Fruit fly (Drosophila melanogaster) whole organism, embryonic: ENCODE results near the gene Nthl1.

Experiments
- C15 ChIP-seq: fragments of 200-800 bp; sonication (Bioruptor generic); IDR thresholded peaks from 3 replicates; pipeline ENCODE4 v1.3.6; 2022; ENCODE audit warnings: missing biosample characterization, missing genetic modification characterization
- CG10366 ChIP-seq: fragments of 200-800 bp; sonication (Bioruptor generic); IDR thresholded peaks from 2 replicates; pipeline ENCODE4 v1.3.6; 2022; ENCODE audit warnings: missing biosample characterization, missing genetic modification characterization
- CG10462 ChIP-seq: fragments of 200-800 bp; sonication (Bioruptor generic); optimal IDR thresholded peaks from 2 replicates; lab custom pipeline; 2016; ENCODE audit warnings: missing biosample characterization, missing genetic modification characterization
- CG10959 ChIP-seq: fragments of 200-800 bp; sonication (Bioruptor generic); IDR thresholded peaks from 2 replicates; pipeline ENCODE4 v1.3.6; 2022; ENCODE audit warnings: missing biosample characterization, missing genetic modification characterization
- CG11723 ChIP-seq: fragments of 200-800 bp; sonication (Bioruptor generic); optimal IDR thresholded peaks from 2 replicates; lab custom pipeline; 2017; ENCODE audit warnings: missing biosample characterization, mild to moderate bottlenecking, missing genetic modification characterization
- CG12236 ChIP-seq: fragments of 200-800 bp; sonication (Bioruptor generic); optimal IDR thresholded peaks from 2 replicates; lab custom pipeline; 2016; ENCODE audit warnings: missing biosample characterization, missing genetic modification characterization
- CG15011 ChIP-seq: fragments of 200-800 bp; sonication (Bioruptor generic); optimal IDR thresholded peaks from 3 replicates; lab custom pipeline; 2018; ENCODE audit warnings: missing biosample characterization, mild to moderate bottlenecking, missing genetic modification characterization
- CG15073 ChIP-seq: fragments of 200-800 bp; sonication (Bioruptor generic); optimal IDR thresholded peaks from 2 replicates; lab custom pipeline; 2016; ENCODE audit warnings: missing biosample characterization, missing genetic modification characterization
- CG17359 ChIP-seq: fragments of 200-800 bp; sonication (Bioruptor generic); optimal IDR thresholded peaks from 3 replicates; lab custom pipeline; 2018; ENCODE audit warnings: missing biosample characterization, mild to moderate bottlenecking, missing genetic modification characterization, moderate library complexity
- CG17612 ChIP-seq: fragments of 200-800 bp; sonication (Bioruptor generic); IDR thresholded peaks from 2 replicates; pipeline ENCODE4 v1.3.6; 2022; ENCODE audit warnings: missing biosample characterization, missing genetic modification characterization
- CG18262 ChIP-seq: fragments of 200-800 bp; optimal IDR thresholded peaks from 3 replicates; lab custom pipeline; 2019; ENCODE audit warnings: missing biosample characterization, mild to moderate bottlenecking, missing genetic modification characterization, moderate library complexity
- CG30020 ChIP-seq: fragments of 200-800 bp; optimal IDR thresholded peaks from 2 replicates; lab custom pipeline; 2019; ENCODE audit warnings: missing biosample characterization, mild to moderate bottlenecking, missing genetic modification characterization, moderate library complexity
- CG34224 ChIP-seq: fragments of 200-800 bp; sonication (Bioruptor generic); IDR thresholded peaks from 3 replicates; pipeline ENCODE4 v1.3.6; 2022; ENCODE audit warnings: missing biosample characterization, missing genetic modification characterization; ENCODE audit not compliant: partially characterized antibody
- CG3847 ChIP-seq: fragments of 200-800 bp; sonication (Bioruptor generic); IDR thresholded peaks from 2 replicates; pipeline ENCODE4 v1.3.6; 2022; ENCODE audit warnings: missing biosample characterization, missing genetic modification characterization
- CG3995 ChIP-seq: fragments of 200-800 bp; sonication (Bioruptor generic); optimal IDR thresholded peaks from 3 replicates; lab custom pipeline; 2016; ENCODE audit warnings: missing biosample characterization, missing genetic modification characterization
- CG6654 ChIP-seq: fragments of 200-800 bp; sonication (Bioruptor generic); optimal IDR thresholded peaks from 2 replicates; lab custom pipeline; 2017; ENCODE audit warnings: missing biosample characterization, mild to moderate bottlenecking, missing genetic modification characterization
- CG7271 ChIP-seq: fragments of 200-800 bp; sonication (Bioruptor generic); optimal IDR thresholded peaks from 2 replicates; lab custom pipeline; 2018; ENCODE audit warnings: missing biosample characterization, mild to moderate bottlenecking, missing genetic modification characterization, moderate library complexity
- CG8359 ChIP-seq: fragments of 200-800 bp; sonication (Bioruptor generic); optimal IDR thresholded peaks from 2 replicates; lab custom pipeline; 2017; ENCODE audit warnings: missing biosample characterization, mild to moderate bottlenecking, missing genetic modification characterization, borderline replicate concordance
- CG9609 ChIP-seq: fragments of 200-800 bp; sonication (Bioruptor generic); optimal IDR thresholded peaks from 3 replicates; lab custom pipeline; 2016; ENCODE audit warnings: missing biosample characterization, missing genetic modification characterization
- Dref ChIP-seq: fragments of 200-800 bp; sonication (Bioruptor generic); IDR thresholded peaks from 2 replicates; pipeline ENCODE4 v1.3.6; 2022; ENCODE audit warnings: missing biosample characterization, missing genetic modification characterization
- E2f1 ChIP-seq: fragments of 200-800 bp; sonication (Bioruptor generic); IDR thresholded peaks from 2 replicates; pipeline ENCODE4 v1.3.6; 2022; ENCODE audit warnings: missing biosample characterization, missing genetic modification characterization
- HLH3B ChIP-seq: fragments of 200-800 bp; sonication (Bioruptor generic); IDR thresholded peaks from 2 replicates; pipeline ENCODE4 v1.3.6; 2022; ENCODE audit warnings: missing biosample characterization, missing genetic modification characterization
- HmgD ChIP-seq: fragments of 200-800 bp; sonication (Bioruptor generic); optimal IDR thresholded peaks from 3 replicates; lab custom pipeline; 2016; ENCODE audit warnings: missing biosample characterization, missing genetic modification characterization
- Hmr ChIP-seq: fragments of 200-800 bp; sonication (Bioruptor generic); optimal IDR thresholded peaks from 3 replicates; lab custom pipeline; 2017; ENCODE audit warnings: mild to moderate bottlenecking, missing biosample characterization, missing genetic modification reagents, missing genetic modification characterization
- Hmx ChIP-seq: fragments of 200-800 bp; sonication (Bioruptor generic); optimal IDR thresholded peaks from 2 replicates; lab custom pipeline; 2016; ENCODE audit warnings: missing biosample characterization, missing genetic modification characterization
- Hr39 ChIP-seq: fragments of >200 bp; optimal IDR thresholded peaks from 2 replicates; lab custom pipeline; 2017
- Lhr ChIP-seq: fragments of 200-800 bp; sonication (Bioruptor generic); optimal IDR thresholded peaks from 3 replicates; lab custom pipeline; 2017; ENCODE audit warnings: mild to moderate bottlenecking, missing biosample characterization, missing genetic modification reagents, missing genetic modification characterization
- Max ChIP-seq: fragments of 200-800 bp; sonication (Bioruptor generic); optimal IDR thresholded peaks from 2 replicates; lab custom pipeline; 2016; ENCODE audit warnings: missing biosample characterization, mild to moderate bottlenecking, missing genetic modification characterization
- Mes4 ChIP-seq: fragments of 200-800 bp; sonication (Bioruptor generic); optimal IDR thresholded peaks from 2 replicates; lab custom pipeline; 2016; ENCODE audit warnings: missing biosample characterization, missing genetic modification characterization
- Ptx1 ChIP-seq: fragments of 200-800 bp; sonication (Bioruptor generic); IDR thresholded peaks from 2 replicates; pipeline ENCODE4 v1.3.6; 2022; ENCODE audit warnings: missing biosample characterization, missing genetic modification characterization
- Sox100B ChIP-seq: fragments of 200-800 bp; sonication (Bioruptor generic); optimal IDR thresholded peaks from 3 replicates; lab custom pipeline; 2018; ENCODE audit warnings: missing biosample characterization, mild to moderate bottlenecking, missing genetic modification characterization
- Xrp1 ChIP-seq: fragments of 200-800 bp; sonication (Bioruptor generic); IDR thresholded peaks from 2 replicates; pipeline ENCODE4 v1.3.6; 2022; ENCODE audit warnings: missing biosample characterization, missing genetic modification characterization
- al ChIP-seq: fragments of 200-800 bp; sonication (Bioruptor generic); IDR thresholded peaks from 2 replicates; pipeline ENCODE4 v1.3.6; 2022; ENCODE audit warnings: missing biosample characterization, missing genetic modification characterization
- gce ChIP-seq: fragments of 200-800 bp; sonication (Bioruptor generic); IDR thresholded peaks from 3 replicates; pipeline ENCODE4 v1.3.6; 2022; ENCODE audit warnings: missing biosample characterization, missing genetic modification characterization
- inv ChIP-seq: fragments of 200-800 bp; sonication (Bioruptor generic); IDR thresholded peaks from 2 replicates; pipeline ENCODE4 v1.3.6; 2022; ENCODE audit warnings: missing biosample characterization, missing genetic modification characterization; ENCODE audit not compliant: partially characterized antibody
- lilli ChIP-seq: fragments of 200-800 bp; sonication (Bioruptor generic); optimal IDR thresholded peaks from 3 replicates; lab custom pipeline; 2016; ENCODE audit warnings: missing biosample characterization, missing genetic modification characterization
- mam ChIP-seq: fragments of 200-800 bp; sonication (Bioruptor generic); optimal IDR thresholded peaks from 3 replicates; lab custom pipeline; 2016; ENCODE audit warnings: missing biosample characterization, missing genetic modification characterization
- oc ChIP-seq: fragments of 200-800 bp; sonication (Bioruptor generic); optimal IDR thresholded peaks from 2 replicates; lab custom pipeline; 2018; ENCODE audit warnings: missing biosample characterization, mild to moderate bottlenecking, missing genetic modification characterization, moderate library complexity
- pnt ChIP-seq: fragments of 200-800 bp; sonication (Bioruptor generic); optimal IDR thresholded peaks from 3 replicates; lab custom pipeline; 2016; ENCODE audit warnings: missing biosample characterization, missing genetic modification characterization
- pros ChIP-seq: fragments of 200-800 bp; sonication (Bioruptor generic); optimal IDR thresholded peaks from 3 replicates; lab custom pipeline; 2019; ENCODE audit warnings: missing biosample characterization, mild to moderate bottlenecking, missing genetic modification characterization, moderate library complexity
- pum ChIP-seq: fragments of 200-800 bp; sonication (Bioruptor generic); optimal IDR thresholded peaks from 2 replicates; lab custom pipeline; 2016; ENCODE audit warnings: missing biosample characterization, missing genetic modification characterization
- rib ChIP-seq: fragments of 200-800 bp; sonication (Bioruptor generic); IDR thresholded peaks from 2 replicates; pipeline ENCODE4 v1.3.6; 2022; ENCODE audit warnings: missing biosample characterization, missing genetic modification characterization
- sens ChIP-seq: fragments of 200-800 bp; sonication (Bioruptor generic); peaks from one replicate; lab custom pipeline; 2016; ENCODE audit warnings: missing biosample characterization, missing genetic modification characterization
- sim ChIP-seq: fragments of 200-800 bp; sonication (Bioruptor generic); IDR thresholded peaks from 2 replicates; pipeline ENCODE4 v1.3.6; 2022; ENCODE audit warnings: missing biosample characterization, missing genetic modification characterization
- slbo ChIP-seq: fragments of 200-800 bp; sonication (Bioruptor generic); IDR thresholded peaks from 2 replicates; pipeline ENCODE4 v1.3.6; 2022; ENCODE audit warnings: missing biosample characterization, missing genetic modification characterization
- sqz ChIP-seq: fragments of 200-800 bp; sonication (Bioruptor generic); optimal IDR thresholded peaks from 3 replicates; lab custom pipeline; 2018; ENCODE audit warnings: missing biosample characterization, mild to moderate bottlenecking, missing genetic modification characterization
- sug ChIP-seq: fragments of 200-800 bp; optimal IDR thresholded peaks from 2 replicates; lab custom pipeline; 2019; ENCODE audit warnings: missing biosample characterization, mild to moderate bottlenecking, missing genetic modification characterization, moderate library complexity
- ttk ChIP-seq: fragments of 200-800 bp; sonication (Bioruptor generic); IDR thresholded peaks from 2 replicates; pipeline ENCODE4 v2.1.2; 2022; ENCODE audit warnings: missing biosample characterization, missing genetic modification characterization
- zen ChIP-seq: fragments of 200-800 bp; sonication (Bioruptor generic); optimal IDR thresholded peaks from 3 replicates; lab custom pipeline; 2018; ENCODE audit warnings: missing biosample characterization, mild to moderate bottlenecking, missing genetic modification characterization, moderate library complexity
- zfh1 ChIP-seq: fragments of 200-800 bp; sonication (Bioruptor generic); IDR thresholded peaks from 3 replicates; pipeline ENCODE4 v1.3.6; 2022; ENCODE audit warnings: missing biosample characterization, missing genetic modification characterization

Nthl1 gene

DNA sequence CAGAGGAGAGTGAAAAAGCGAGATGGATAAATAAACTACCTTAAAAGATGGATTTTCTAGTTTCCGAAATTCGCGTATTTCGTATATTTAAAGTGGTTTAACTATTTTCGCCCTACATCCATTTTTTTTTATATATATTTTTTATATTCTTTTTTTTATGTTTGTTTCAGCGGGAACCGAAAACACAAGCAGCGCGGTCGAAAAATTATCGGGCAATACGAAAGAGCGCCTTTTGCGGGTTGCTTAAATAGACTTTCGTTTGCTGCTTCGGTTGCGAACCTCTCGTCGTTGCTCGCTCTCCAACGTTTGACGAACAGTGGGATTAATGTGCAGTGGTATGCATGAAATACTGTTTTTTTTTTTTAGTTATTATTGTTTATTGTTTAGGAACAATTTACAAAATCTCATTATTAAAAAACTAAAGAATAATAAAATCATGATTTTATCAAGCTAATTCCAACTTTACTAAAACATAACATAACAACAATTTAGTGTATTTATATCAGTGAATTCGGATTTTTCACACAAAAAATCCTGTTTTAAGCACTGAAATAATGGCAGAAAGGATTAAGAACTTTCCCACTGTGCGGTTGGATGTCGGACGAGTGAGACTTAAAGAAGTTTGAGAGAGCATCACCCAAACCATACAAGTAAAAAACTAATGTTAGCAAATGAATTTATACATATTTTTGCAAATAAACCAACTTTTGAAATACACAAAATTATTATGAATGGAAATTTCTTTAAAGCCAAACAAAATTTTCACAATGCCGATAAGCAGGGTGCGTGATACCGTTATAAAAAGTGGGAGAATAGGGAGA is 10.2 kb downstream of the Nthl1 start (continued):
- TF ChIP-seq Max (GFP tag; lab: Kevin White, UChicago) (peak; percentile 18), pum (GFP tag; lab: Kevin White, UChicago) (peak; percentile 67), zfh1 (GFP tag; lab: Robert Waterston, UW) (peak; percentile 55; the same call in 2 of the 3 replicates), C15 (peak; percentile 64; the same call in 1 of the 3 replicates), CG11723 (peak; percentile 17), inv (GFP tag; lab: Robert Waterston, UW) (no peak), pros (GFP tag; lab: Kevin White, UChicago) (no peak), CG17359 (tag; lab: Kevin White, UChicago) (peak; percentile 94), CG12236 (GFP tag; lab: Kevin White, UChicago) (peak; percentile 12), CG3847 (peak; percentile 37; the same call in 1 of the 2 replicates), sqz (GFP tag; lab: Kevin White, UChicago) (peak; percentile 91), CG9609 (GFP tag; lab: Kevin White, UChicago) (peak; percentile 26), HmgD (GFP tag; lab: Kevin White, UChicago) (no peak), CG10462 (GFP tag; lab: Kevin White, UChicago) (peak; percentile 48), CG17612 (peak; percentile 82), HLH3B (peak; percentile 70), Sox100B (GFP tag; lab: Kevin White, UChicago) (peak; percentile 94), CG10959 (GFP tag; lab: Robert Waterston, UW) (peak; percentile 37), Hr39 (no peak), mam (GFP tag; lab: Kevin White, UChicago) (no peak), CG18262 (tag; lab: Kevin White, UChicago) (peak; percentile 97), Lhr (GFP tag; lab: Kevin White, UChicago) (peak; percentile 15), Hmr (GFP tag; lab: Kevin White, UChicago) (peak; percentile 64), CG3995 (peak; percentile 58), sug (tag; lab: Kevin White, UChicago) (peak; percentile 36), gce (GFP tag; lab: Robert Waterston, UW) (0 out of 3 replicates have a peak, but pooled peaks have one; percentile 71), lilli (GFP tag; lab: Kevin White, UChicago) (peak; percentile 60), CG10366 (GFP tag; lab: Robert Waterston, UW) (peak; percentile 13; the same call in 1 of the 2 replicates), CG15073 (GFP tag; lab: Kevin White, UChicago) (peak; percentile 7), sim (GFP tag; lab: Robert Waterston, UW) (0 out of 2 replicates have a peak, but pooled peaks have one; percentile 46), CG6654 (peak; percentile 79), oc (tag; lab: Kevin White, UChicago) (peak; percentile 21), ttk (GFP tag; lab: Robert Waterston, UW) (peak; percentile 6; the same call in 1 of the 2 replicates), CG7271 (peak; percentile 69), Hmx (peak; percentile 67), Dref (no peak), CG15011 (GFP tag; lab: Kevin White, UChicago) (peak; percentile 94), rib (GFP tag; lab: Robert Waterston, UW) (no peak), CG30020 (peak; percentile 50), slbo (peak; percentile 51), Mes4 (no peak), CG34224 (GFP tag; lab: Robert Waterston, UW) (peak; percentile 16; the same call in 1 of the 3 replicates), Ptx1 (GFP tag; lab: Robert Waterston, UW) (peak; percentile 62; the same call in 1 of the 2 replicates), pnt (GFP tag; lab: Kevin White, UChicago) (peak; percentile 22), E2f1 (GFP tag; lab: Robert Waterston, UW) (peak; percentile 87), al (GFP tag; lab: Robert Waterston, UW) (peak; percentile 69), sens (GFP tag; lab: Kevin White, UChicago) (peak; percentile 95), CG8359 (GFP tag; lab: Kevin White, UChicago) (peak; percentile 73), zen (tag; lab: Kevin White, UChicago) (peak; percentile 90), Xrp1 (GFP tag; lab: Robert Waterston, UW) (peak; percentile 92)
